Fruit fly (Drosophila melanogaster) whole organism, embryonic: Measurements from ENCODE around the gene Ist1.
A peak's percentile ranks its signal among the peaks of the same experiment; 100 is the strongest.

Experiments used
- Asciz ChIP-seq: fragments of 200-800 bp; sonication (Bioruptor generic); optimal IDR thresholded peaks from 2 replicates; lab custom pipeline; 2017; ENCODE audit warnings: missing biosample characterization, mild to moderate bottlenecking, missing genetic modification characterization, missing genetic modification reagents
- Atf-2 ChIP-seq: fragments of 200-800 bp; sonication (Bioruptor generic); optimal IDR thresholded peaks from 2 replicates; lab custom pipeline; 2016; ENCODE audit warnings: missing biosample characterization, missing genetic modification characterization
- B-H2 ChIP-seq: fragments of 200-800 bp; sonication (Bioruptor generic); optimal IDR thresholded peaks from 2 replicates; lab custom pipeline; 2018; ENCODE audit warnings: missing biosample characterization, mild to moderate bottlenecking, missing genetic modification characterization
- BEAF-32 ChIP-seq: fragments of 200-800 bp; sonication (Bioruptor generic); optimal IDR thresholded peaks from 3 replicates; lab custom pipeline; 2017; ENCODE audit warnings: missing biosample characterization, missing genetic modification characterization, mild to moderate bottlenecking, moderate library complexity, missing genetic modification reagents
- CG11723 ChIP-seq: fragments of 200-800 bp; sonication (Bioruptor generic); optimal IDR thresholded peaks from 2 replicates; lab custom pipeline; 2017; ENCODE audit warnings: missing biosample characterization, mild to moderate bottlenecking, missing genetic modification characterization
- CG12299 ChIP-seq: fragments of 200-800 bp; sonication (Bioruptor generic); optimal IDR thresholded peaks from 2 replicates; lab custom pipeline; 2018; ENCODE audit warnings: missing biosample characterization, mild to moderate bottlenecking, missing genetic modification characterization
- CG13424 ChIP-seq: fragments of 200-800 bp; sonication (Bioruptor generic); optimal IDR thresholded peaks from 2 replicates; lab custom pipeline; 2019; ENCODE audit warnings: missing biosample characterization, mild to moderate bottlenecking, missing genetic modification characterization, moderate library complexity
- CG14441 ChIP-seq: fragments of 200-800 bp; sonication (Bioruptor generic); IDR thresholded peaks from 2 replicates; pipeline ENCODE4 v1.3.6; 2022; ENCODE audit warnings: missing biosample characterization, missing genetic modification characterization
- CG16863 ChIP-seq: fragments of 200-800 bp; sonication (Bioruptor generic); optimal IDR thresholded peaks from 3 replicates; lab custom pipeline; 2016; ENCODE audit warnings: missing biosample characterization, missing genetic modification characterization
- CG2199 ChIP-seq: fragments of 200-800 bp; sonication (Bioruptor generic); IDR thresholded peaks from 3 replicates; pipeline ENCODE4 v1.3.6; 2022; ENCODE audit warnings: missing biosample characterization, missing genetic modification characterization
- CG2712 ChIP-seq: fragments of 200-800 bp; optimal IDR thresholded peaks from 3 replicates; lab custom pipeline; 2019; ENCODE audit warnings: missing biosample characterization, mild to moderate bottlenecking, missing genetic modification characterization, moderate library complexity
- CG2875 ChIP-seq: fragments of 200-800 bp; sonication (Bioruptor generic); optimal IDR thresholded peaks from 2 replicates; lab custom pipeline; 2017; ENCODE audit warnings: missing biosample characterization, mild to moderate bottlenecking, missing genetic modification characterization, missing genetic modification reagents
- CG30020 ChIP-seq: fragments of 200-800 bp; optimal IDR thresholded peaks from 2 replicates; lab custom pipeline; 2019; ENCODE audit warnings: missing biosample characterization, mild to moderate bottlenecking, missing genetic modification characterization, moderate library complexity
- CG34422 ChIP-seq: fragments of 200-800 bp; sonication (Bioruptor generic); IDR thresholded peaks from 3 replicates; pipeline ENCODE4 v1.3.6; 2022; ENCODE audit warnings: missing biosample characterization, missing genetic modification characterization
- CG4328 ChIP-seq: fragments of 200-800 bp; sonication (Bioruptor generic); optimal IDR thresholded peaks from 3 replicates; lab custom pipeline; 2017; ENCODE audit warnings: missing biosample characterization, missing genetic modification reagents, missing genetic modification characterization
- CG5953 ChIP-seq: fragments of 200-800 bp; sonication (Bioruptor generic); IDR thresholded peaks from 2 replicates; pipeline ENCODE4 v1.3.6; 2022; ENCODE audit warnings: missing biosample characterization, missing genetic modification characterization
- CG8089 ChIP-seq: fragments of 200-800 bp; sonication (Bioruptor generic); optimal IDR thresholded peaks from 3 replicates; lab custom pipeline; 2016; ENCODE audit warnings: missing biosample characterization, missing genetic modification characterization
- CG8944 ChIP-seq: fragments of 200-800 bp; sonication (Bioruptor generic); optimal IDR thresholded peaks from 3 replicates; lab custom pipeline; 2016; ENCODE audit warnings: missing biosample characterization, missing genetic modification characterization
- CG9817 ChIP-seq: fragments of 200-800 bp; sonication (Bioruptor generic); optimal IDR thresholded peaks from 2 replicates; lab custom pipeline; 2018; ENCODE audit warnings: missing biosample characterization, mild to moderate bottlenecking, missing genetic modification characterization, moderate library complexity
- Dbx ChIP-seq: fragments of 200-800 bp; sonication (Bioruptor generic); IDR thresholded peaks from 3 replicates; pipeline ENCODE4 v1.3.6; 2022; ENCODE audit warnings: missing biosample characterization, missing genetic modification characterization
- GATAe ChIP-seq: fragments of 200-800 bp; sonication (Bioruptor generic); conservative IDR thresholded peaks from 2 replicates; pipeline ENCODE4 v1.3.6; 2022; ENCODE audit warnings: missing biosample characterization, missing genetic modification characterization
- H2.0 ChIP-seq: fragments of 200-800 bp; sonication (Bioruptor generic); IDR thresholded peaks from 2 replicates; pipeline ENCODE4 v1.3.6; 2022; ENCODE audit warnings: missing biosample characterization, missing genetic modification characterization
- HmgD ChIP-seq: fragments of 200-800 bp; sonication (Bioruptor generic); optimal IDR thresholded peaks from 3 replicates; lab custom pipeline; 2016; ENCODE audit warnings: missing biosample characterization, missing genetic modification characterization
- Lim3 ChIP-seq: fragments of 200-800 bp; sonication (Bioruptor generic); IDR thresholded peaks from 2 replicates; pipeline ENCODE4 v1.3.6; 2022; ENCODE audit warnings: missing biosample characterization, missing genetic modification characterization
- NC2α ChIP-seq: fragments of 200-800 bp; sonication (Bioruptor generic); optimal IDR thresholded peaks from 2 replicates; lab custom pipeline; 2016; ENCODE audit warnings: missing biosample characterization, missing genetic modification characterization
- Nf-YC ChIP-seq: fragments of 200-800 bp; optimal IDR thresholded peaks from 3 replicates; lab custom pipeline; 2019; ENCODE audit warnings: missing biosample characterization, mild to moderate bottlenecking, missing genetic modification characterization, moderate library complexity
- NfI ChIP-seq: fragments of 200-800 bp; sonication (Bioruptor generic); optimal IDR thresholded peaks from 3 replicates; lab custom pipeline; 2018; ENCODE audit warnings: missing biosample characterization, mild to moderate bottlenecking, missing genetic modification characterization, moderate library complexity
- Ssrp ChIP-seq: fragments of 200-800 bp; sonication (Bioruptor generic); optimal IDR thresholded peaks from 2 replicates; lab custom pipeline; 2018; ENCODE audit warnings: missing biosample characterization, mild to moderate bottlenecking, missing genetic modification characterization, moderate library complexity
- bab2 ChIP-seq: fragments of 200-800 bp; sonication (Bioruptor generic); optimal IDR thresholded peaks from 2 replicates; lab custom pipeline; 2016; ENCODE audit warnings: missing biosample characterization, missing genetic modification characterization
- cg ChIP-seq: fragments of 200-800 bp; sonication (Bioruptor generic); optimal IDR thresholded peaks from 3 replicates; lab custom pipeline; 2019; ENCODE audit warnings: missing biosample characterization, mild to moderate bottlenecking, missing genetic modification characterization, moderate library complexity
- chinmo ChIP-seq: fragments of 200-800 bp; sonication (Bioruptor generic); IDR thresholded peaks from 4 replicates; pipeline ENCODE4 v1.3.6; 2022; ENCODE audit warnings: missing biosample characterization, missing genetic modification characterization; ENCODE audit not compliant: partially characterized antibody
- da ChIP-seq: fragments of 200-800 bp; sonication (Bioruptor generic); optimal IDR thresholded peaks from 2 replicates; lab custom pipeline; 2016; ENCODE audit warnings: missing biosample characterization, missing genetic modification characterization
- en ChIP-seq: fragments of 200-800 bp; sonication (Bioruptor generic); optimal IDR thresholded peaks from 2 replicates; lab custom pipeline; 2016; ENCODE audit warnings: missing biosample characterization, missing genetic modification characterization
- eve ChIP-seq, 2 experiments: fragments of >200 bp; optimal IDR thresholded peaks; 2 replicates each; lab custom pipeline; 2017; ENCODE audit warnings: missing biosample characterization in 2 of 2, missing genetic modification characterization in 2 of 2
- grn ChIP-seq: fragments of 200-800 bp; sonication (Bioruptor generic); optimal IDR thresholded peaks from 3 replicates; lab custom pipeline; 2017; ENCODE audit warnings: missing biosample characterization, missing genetic modification characterization
- gt ChIP-seq: fragments of 200-800 bp; sonication (Bioruptor generic); IDR thresholded peaks from 2 replicates; pipeline ENCODE4 v1.3.6; 2022; ENCODE audit warnings: missing biosample characterization, missing genetic modification characterization
- hbn ChIP-seq: fragments of 200-800 bp; sonication (Bioruptor generic); IDR thresholded peaks from 2 replicates; pipeline ENCODE4 v1.3.6; 2022; ENCODE audit warnings: missing biosample characterization, missing genetic modification characterization; ENCODE audit not compliant: partially characterized antibody
- ken ChIP-seq: fragments of 200-800 bp; sonication (Bioruptor generic); IDR thresholded peaks from 3 replicates; pipeline ENCODE4 v1.3.6; 2022; ENCODE audit warnings: missing biosample characterization, missing genetic modification characterization
- lab ChIP-seq: fragments of 200-800 bp; sonication (Bioruptor generic); optimal IDR thresholded peaks from 3 replicates; lab custom pipeline; 2017; ENCODE audit warnings: missing biosample characterization, missing genetic modification characterization, mild to moderate bottlenecking, moderate library complexity, missing genetic modification reagents
- maf-S ChIP-seq: fragments of 200-800 bp; sonication (Bioruptor generic); optimal IDR thresholded peaks from 2 replicates; lab custom pipeline; 2016; ENCODE audit warnings: missing biosample characterization, missing genetic modification characterization
- nom ChIP-seq: fragments of 200-800 bp; sonication (Bioruptor generic); optimal IDR thresholded peaks from 2 replicates; lab custom pipeline; 2017; ENCODE audit warnings: missing biosample characterization, missing genetic modification characterization, mild to moderate bottlenecking, moderate library complexity, missing genetic modification reagents
- otp ChIP-seq: fragments of 200-800 bp; sonication (Bioruptor generic); IDR thresholded peaks from 3 replicates; pipeline ENCODE4, ENCODE4 v1.3.6; 2022; ENCODE audit warnings: missing biosample characterization, missing genetic modification characterization
- repo ChIP-seq: fragments of 200-800 bp; sonication (Bioruptor generic); optimal IDR thresholded peaks from 2 replicates; lab custom pipeline; 2016; ENCODE audit warnings: missing biosample characterization, missing genetic modification characterization
- salm ChIP-seq: fragments of 200-800 bp; sonication (Bioruptor generic); optimal IDR thresholded peaks from 2 replicates; lab custom pipeline; 2018; ENCODE audit warnings: missing biosample characterization, mild to moderate bottlenecking, missing genetic modification characterization
- sr ChIP-seq: fragments of 200-800 bp; sonication (Bioruptor generic); IDR thresholded peaks from 3 replicates; pipeline ENCODE4 v1.3.6; 2022; ENCODE audit warnings: missing biosample characterization, missing genetic modification characterization
- tll ChIP-seq, 2 experiments: fragments of 200-800 bp in 1 of 2; fragments of >200 bp in 1 of 2; sonication (Bioruptor generic) in 1 of 2; optimal IDR thresholded peaks; 2 replicates each; lab custom pipeline; 2017 to 2019; ENCODE audit warnings: missing biosample characterization in 2 of 2, missing genetic modification characterization in 2 of 2, mild to moderate bottlenecking in 1 of 2, moderate library complexity in 1 of 2
- toy ChIP-seq: fragments of 200-800 bp; sonication (Bioruptor generic); IDR thresholded peaks from 2 replicates; pipeline ENCODE4 v1.3.6; 2022; ENCODE audit warnings: missing biosample characterization, missing genetic modification characterization
- unpg ChIP-seq: fragments of 200-800 bp; sonication (Bioruptor generic); optimal IDR thresholded peaks from 3 replicates; lab custom pipeline; 2018; ENCODE audit warnings: missing biosample characterization, mild to moderate bottlenecking, missing genetic modification characterization, moderate library complexity
- vvl ChIP-seq: fragments of 200-800 bp; sonication (Bioruptor generic); IDR thresholded peaks from 2 replicates; pipeline ENCODE4 v1.3.6; 2022; ENCODE audit warnings: missing biosample characterization, missing genetic modification characterization
- zen ChIP-seq: fragments of 200-800 bp; sonication (Bioruptor generic); optimal IDR thresholded peaks from 3 replicates; lab custom pipeline; 2018; ENCODE audit warnings: missing biosample characterization, mild to moderate bottlenecking, missing genetic modification characterization, moderate library complexity

The Ist1 gene

dm6 chr3L:6742110-6742718 is 14.1 kb downstream of the Ist1 start (continued):
- TF ChIP-seq bab2 (GFP tag; lab: Kevin White, UChicago), result no peak
- no peak for TF ChIP-seq NC2α (GFP tag; lab: Kevin White, UChicago)
- TF ChIP-seq Ssrp (tag; lab: Kevin White, UChicago), result no peak
- no peak for TF ChIP-seq unpg (GFP tag; lab: Kevin White, UChicago)
- TF ChIP-seq CG5953, result no peak
- TF ChIP-seq Asciz (GFP tag; lab: Kevin White, UChicago), result no peak
- peak; percentile 93 for TF ChIP-seq Nf-YC (tag; lab: Kevin White, UChicago)
- no peak for TF ChIP-seq maf-S (GFP tag; lab: Kevin White, UChicago)
- TF ChIP-seq B-H2, result no peak
- no peak for TF ChIP-seq CG2712 (tag; lab: Kevin White, UChicago)
- TF ChIP-seq hbn (GFP tag; lab: Robert Waterston, UW), result 0 out of 2 replicates have a peak, but pooled peaks have one; percentile 17
- TF ChIP-seq eve (GFP tag; optimal IDR thresholded peaks at IDR 0.05; lab: Kevin White, UChicago), result no peak
- peak; percentile 97 for TF ChIP-seq sr (GFP tag; lab: Robert Waterston, UW)
- TF ChIP-seq Atf-2, result no peak
- TF ChIP-seq CG34422 (GFP tag; lab: Robert Waterston, UW), result peak; percentile 97
- no peak for TF ChIP-seq CG8089 (GFP tag; lab: Kevin White, UChicago)
- no peak for TF ChIP-seq otp (GFP tag; lab: Robert Waterston, UW)
- no peak for TF ChIP-seq CG4328
- TF ChIP-seq grn (GFP tag; lab: Kevin White, UChicago), result no peak
- no peak for TF ChIP-seq toy
- no peak for TF ChIP-seq gt (GFP tag; lab: Robert Waterston, UW)
- peak; percentile 11 for TF ChIP-seq cg (GFP tag; lab: Kevin White, UChicago)
- peak; percentile 69; the same call in 1 of the 4 replicates for TF ChIP-seq chinmo (GFP tag; lab: Robert Waterston, UW)
- peak; percentile 41; the same call in 1 of the 3 replicates for TF ChIP-seq Dbx (GFP tag; lab: Robert Waterston, UW)
- TF ChIP-seq CG11723 (GFP tag; lab: Kevin White, UChicago), result no peak
- no peak for TF ChIP-seq salm (tag; lab: Kevin White, UChicago)
- no peak for TF ChIP-seq CG16863
- TF ChIP-seq da (GFP tag; lab: Kevin White, UChicago), result peak; percentile 56
- TF ChIP-seq CG30020 (tag; lab: Kevin White, UChicago), result no peak
- no peak for TF ChIP-seq BEAF-32 (GFP tag; lab: Kevin White, UChicago)
- TF ChIP-seq CG12299, result no peak
- no peak for TF ChIP-seq NfI (GFP tag; lab: Kevin White, UChicago)
- no peak for TF ChIP-seq CG2875
- no peak for TF ChIP-seq CG14441 (GFP tag; lab: Robert Waterston, UW)
- peak; percentile 55; the same call in 1 of the 3 replicates for TF ChIP-seq CG2199
- no peak for TF ChIP-seq nom
- no peak for TF ChIP-seq H2.0 (GFP tag; lab: Robert Waterston, UW)
- no peak for TF ChIP-seq repo
- TF ChIP-seq zen, result peak; percentile 7
- TF ChIP-seq CG8944, result no peak
- no peak for TF ChIP-seq GATAe (GFP tag; lab: Robert Waterston, UW)
- no peak for TF ChIP-seq lab
- no peak for TF ChIP-seq Lim3
- no peak for TF ChIP-seq en (GFP tag; lab: Kevin White, UChicago)
- no peak for TF ChIP-seq CG9817 (tag; lab: Kevin White, UChicago)
- TF ChIP-seq vvl, result peak; percentile 87
- TF ChIP-seq tll (GFP tag; optimal IDR thresholded peaks at IDR 0.05; lab: Kevin White, UChicago), result peak; percentile 68 to 72
- TF ChIP-seq CG13424 (tag; lab: Kevin White, UChicago), result no peak
- TF ChIP-seq ken, result peak; percentile 82
- TF ChIP-seq HmgD (GFP tag; lab: Kevin White, UChicago), result peak; percentile 56
